Worm (Caenorhabditis elegans) whole organism, L2 larva: Measurements from ENCODE around the gene bud-31.

ENCODE experiments used
- C34F6.9 ChIP-seq: fragments of 150-350 bp; optimal IDR thresholded peaks from 2 replicates; lab custom pipeline; 2014; ENCODE audit warnings: missing biosample characterization, missing genetic modification characterization
- F13H6.1 ChIP-seq: sonication (generic microtip); optimal IDR thresholded peaks from 2 replicates; lab custom pipeline; 2016; ENCODE audit warnings: missing genetic modification characterization, missing compliant biosample characterization
- R02D3.7 ChIP-seq: fragments of 150-350 bp; optimal IDR thresholded peaks from 2 replicates; lab custom pipeline; 2014; ENCODE audit warnings: missing biosample characterization, missing genetic modification characterization
- Y55F3AM.14 ChIP-seq: fragments of 200-800 bp; sonication (Bioruptor generic); optimal IDR thresholded peaks from 2 replicates; lab custom pipeline; 2018; ENCODE audit warnings: mild to moderate bottlenecking, missing genetic modification characterization, missing compliant biosample characterization
- alr-1 ChIP-seq: fragments of 150-350 bp; optimal IDR thresholded peaks from 2 replicates; lab custom pipeline; 2014; ENCODE audit warnings: missing biosample characterization, missing genetic modification characterization
- aly-2 ChIP-seq: fragments of 150-350 bp; optimal IDR thresholded peaks from 2 replicates; lab custom pipeline; 2014; ENCODE audit warnings: missing biosample characterization, missing genetic modification characterization
- ama-1 ChIP-seq: fragments of 150-350 bp; optimal IDR thresholded peaks from 2 replicates; lab custom pipeline; 2018; ENCODE audit warnings: inconsistent platforms
- blmp-1 ChIP-seq: sonication (generic microtip); optimal IDR thresholded peaks from 2 replicates; lab custom pipeline; 2017; ENCODE audit warnings: missing genetic modification characterization, mild to moderate bottlenecking, missing compliant biosample characterization, antibody characterized with exemption, moderate library complexity; ENCODE audit not compliant: insufficient read depth
- ceh-16 ChIP-seq: fragments of 150-350 bp; optimal IDR thresholded peaks from 2 replicates; lab custom pipeline; 2014; ENCODE audit warnings: missing biosample characterization, missing genetic modification characterization
- ceh-82 ChIP-seq: fragments of 150-350 bp; optimal IDR thresholded peaks from 2 replicates; lab custom pipeline; 2014; ENCODE audit warnings: missing biosample characterization, missing genetic modification characterization
- dmd-4 ChIP-seq: sonication (generic microtip); optimal IDR thresholded peaks from 2 replicates; lab custom pipeline; 2017; ENCODE audit warnings: missing biosample characterization, missing genetic modification characterization
- egl-27 ChIP-seq: sonication (generic microtip); optimal IDR thresholded peaks from 3 replicates; lab custom pipeline; 2017; ENCODE audit warnings: missing biosample characterization, missing genetic modification reagents, missing genetic modification characterization
- elt-1 ChIP-seq: fragments of 150-350 bp; optimal IDR thresholded peaks from 2 replicates; lab custom pipeline; 2014; ENCODE audit warnings: missing biosample characterization, missing genetic modification characterization
- gmeb-1 ChIP-seq: fragments of 150-350 bp; optimal IDR thresholded peaks from 2 replicates; lab custom pipeline; 2014; ENCODE audit warnings: missing biosample characterization, missing genetic modification characterization
- lin-13 ChIP-seq: fragments of 150-350 bp; optimal IDR thresholded peaks from 2 replicates; lab custom pipeline; 2014; ENCODE audit warnings: missing biosample characterization, missing genetic modification reagents, missing genetic modification characterization
- lin-39 ChIP-seq: fragments of 150-350 bp; optimal IDR thresholded peaks from 2 replicates; lab custom pipeline; 2014; ENCODE audit warnings: missing biosample characterization, missing genetic modification reagents, missing genetic modification characterization
- lsy-2 ChIP-seq, 2 experiments: fragments of 150-350 bp in 1 of 2; sonication (generic microtip) in 1 of 2; optimal IDR thresholded peaks; 2 replicates each; lab custom pipeline; 2014 to 2017; ENCODE audit warnings: missing biosample characterization in 2 of 2, missing genetic modification characterization in 2 of 2
- mab-5 ChIP-seq: fragments of 150-350 bp; optimal IDR thresholded peaks from 2 replicates; lab custom pipeline; 2014; ENCODE audit warnings: missing biosample characterization, missing genetic modification characterization
- mdl-1 ChIP-seq, 2 experiments: fragments of 150-350 bp in 1 of 2; sonication (generic microtip) in 1 of 2; optimal IDR thresholded peaks; 2 replicates each; lab custom pipeline; 2017; ENCODE audit warnings: missing biosample characterization in 2 of 2, missing genetic modification characterization in 2 of 2
- nhr-10 ChIP-seq: sonication (generic microtip); optimal IDR thresholded peaks from 2 replicates; lab custom pipeline; 2017; ENCODE audit warnings: missing biosample characterization, missing genetic modification characterization
- nhr-11 ChIP-seq: fragments of 150-350 bp; optimal IDR thresholded peaks from 2 replicates; lab custom pipeline; 2014; ENCODE audit warnings: missing biosample characterization, missing genetic modification characterization
- nhr-12 ChIP-seq: fragments of 150-350 bp; optimal IDR thresholded peaks from 2 replicates; lab custom pipeline; 2014; ENCODE audit warnings: missing biosample characterization, missing genetic modification characterization
- nhr-129 ChIP-seq: fragments of 150-350 bp; optimal IDR thresholded peaks from 2 replicates; lab custom pipeline; 2014; ENCODE audit warnings: missing biosample characterization, missing genetic modification characterization
- nhr-23 ChIP-seq: fragments of 150-350 bp; optimal IDR thresholded peaks from 2 replicates; lab custom pipeline; 2014; ENCODE audit warnings: missing biosample characterization, missing genetic modification reagents, missing genetic modification characterization
- nhr-237 ChIP-seq: fragments of 150-350 bp; optimal IDR thresholded peaks from 2 replicates; lab custom pipeline; 2014; ENCODE audit warnings: missing biosample characterization, missing genetic modification characterization
- nhr-25 ChIP-seq: fragments of 150-350 bp; sonication (generic microtip); optimal IDR thresholded peaks from 3 replicates; lab custom pipeline; 2014; ENCODE audit warnings: missing biosample characterization, missing genetic modification characterization
- nhr-6 ChIP-seq: fragments of 150-350 bp; optimal IDR thresholded peaks from 2 replicates; lab custom pipeline; 2014; ENCODE audit warnings: missing biosample characterization, missing genetic modification characterization
- peb-1 ChIP-seq: fragments of 150-350 bp; optimal IDR thresholded peaks from 2 replicates; lab custom pipeline; 2014; ENCODE audit warnings: missing biosample characterization, missing genetic modification characterization
- sma-9 ChIP-seq, 2 experiments: fragments of 150-350 bp in 1 of 2; sonication (generic microtip) in 1 of 2; optimal IDR thresholded peaks; 2 replicates each; lab custom pipeline; 2014 to 2016; ENCODE audit warnings: missing genetic modification characterization in 2 of 2, mild to moderate bottlenecking in 1 of 2, missing biosample characterization in 1 of 2, missing compliant biosample characterization in 1 of 2, missing genetic modification reagents in 1 of 2, moderate library complexity in 1 of 2
- unc-39 ChIP-seq: fragments of 150-350 bp; optimal IDR thresholded peaks from 2 replicates; lab custom pipeline; 2014; ENCODE audit warnings: missing biosample characterization, missing genetic modification characterization
- unc-55 ChIP-seq: fragments of 150-350 bp; sonication (generic microtip); optimal IDR thresholded peaks from 3 replicates; lab custom pipeline; 2014; ENCODE audit warnings: missing biosample characterization, missing genetic modification reagents, missing genetic modification characterization
- zag-1 ChIP-seq: fragments of 150-350 bp; optimal IDR thresholded peaks from 2 replicates; lab custom pipeline; 2014; ENCODE audit warnings: missing biosample characterization, missing genetic modification characterization
- ztf-1 ChIP-seq: fragments of 200-800 bp; sonication (Bioruptor generic); conservative IDR thresholded peaks from 2 replicates; pipeline ENCODE4 v1.3.6; 2022; ENCODE audit warnings: missing genetic modification characterization, missing compliant biosample characterization
- ztf-11 ChIP-seq: sonication (generic microtip); optimal IDR thresholded peaks from 2 replicates; lab custom pipeline; 2017; ENCODE audit warnings: missing biosample characterization, missing genetic modification characterization

The bud-31 gene

ce11 chrIII:9741985-9742384, 45.7 kb upstream of the bud-31 start:
- TF ChIP-seq alr-1 (tag; lab: Kevin White, UChicago) (no peak), nhr-129 (tag; lab: Kevin White, UChicago) (peak; percentile 31), C34F6.9 (tag; lab: Kevin White, UChicago) (peak; percentile 48), lsy-2 (tag; optimal IDR thresholded peaks at IDR 0.05; lab: Kevin White, UChicago) (peak in 1 of 2 experiments; percentile 33), nhr-10 (tag; lab: Kevin White, UChicago) (no peak), F13H6.1 (tag; lab: Kevin White, UChicago) (peak; percentile 73), sma-9 (GFP tag; optimal IDR thresholded peaks at IDR 0.05; lab: Kevin White, UChicago) (peak; percentile 50), sma-9 (tag; optimal IDR thresholded peaks at IDR 0.05; lab: Kevin White, UChicago) (no peak)
- TF ChIP-seq, all 48 proteins: peak for 5

DNA sequence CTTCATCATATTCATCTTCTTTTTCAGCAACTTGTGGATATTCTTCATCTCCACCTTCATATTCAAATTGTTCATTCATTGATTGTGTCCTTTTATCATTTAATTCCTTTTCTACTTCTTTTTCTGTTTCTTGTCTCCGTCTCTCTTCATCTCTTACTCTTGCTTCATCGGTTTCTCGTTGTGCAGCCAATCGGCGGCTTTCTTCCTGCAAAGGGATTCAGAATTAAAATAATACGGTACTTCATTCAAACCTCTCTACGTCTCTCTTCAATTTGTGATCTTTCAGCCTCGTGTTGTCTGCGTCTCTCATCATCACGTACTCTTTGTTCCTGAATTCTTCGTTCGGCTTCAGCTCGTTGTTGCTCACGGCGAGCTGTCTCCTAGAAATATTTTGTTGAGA, 44.3 kb upstream of the bud-31 start:
- TF ChIP-seq mab-5 = no peak
- TF ChIP-seq lsy-2 (tag; optimal IDR thresholded peaks at IDR 0.05; lab: Kevin White, UChicago) = peak in 1 of 2 experiments; percentile 28

- TF ChIP-seq unc-55 (GFP tag; lab: Kevin White, UChicago) (no peak), ceh-16 (no peak), dmd-4 (tag; lab: Kevin White, UChicago) (no peak), aly-2 (tag; lab: Kevin White, UChicago) (no peak), lsy-2 (tag; optimal IDR thresholded peaks at IDR 0.05; lab: Kevin White, UChicago) (no peak), ztf-11 (no peak), blmp-1 (tag; lab: Kevin White, UChicago) (no peak), ama-1 (lab: Kevin White, UChicago) (no peak), mab-5 (no peak), unc-39 (tag; lab: Kevin White, UChicago) (no peak), nhr-129 (tag; lab: Kevin White, UChicago) (no peak), nhr-237 (tag; lab: Kevin White, UChicago) (no peak), nhr-11 (tag; lab: Kevin White, UChicago) (no peak), nhr-12 (tag; lab: Kevin White, UChicago) (no peak), R02D3.7 (tag; lab: Kevin White, UChicago) (no peak), elt-1 (no peak), mdl-1 (tag; optimal IDR thresholded peaks at IDR 0.05; lab: Kevin White, UChicago) (no peak), C34F6.9 (tag; lab: Kevin White, UChicago) (no peak)
- TF ChIP-seq, all 48 proteins: peak for 0
Observed at ce11 chrIII:9738954-9739353, 42.6 kb upstream of the bud-31 start, which contains the start of gene hlh-4. Gene hlh-4 (minus strand): TSS chrIII:9739054.

- TF ChIP-seq egl-27 (tag; lab: Kevin White, UChicago) = no peak
- TF ChIP-seq nhr-23 (tag; lab: Kevin White, UChicago) = no peak
- TF ChIP-seq nhr-129 (tag; lab: Kevin White, UChicago) = peak; percentile 42
- TF ChIP-seq sma-9 (GFP tag; optimal IDR thresholded peaks at IDR 0.05; lab: Kevin White, UChicago) = no peak
- TF ChIP-seq sma-9 (tag; optimal IDR thresholded peaks at IDR 0.05; lab: Kevin White, UChicago) = no peak
Observed at ce11 chrIII:9735857-9736256, 39.5 kb upstream of the bud-31 start, which contains the start of gene dao-6. Gene dao-6 (minus strand): TSS chrIII:9736201.

DNA sequence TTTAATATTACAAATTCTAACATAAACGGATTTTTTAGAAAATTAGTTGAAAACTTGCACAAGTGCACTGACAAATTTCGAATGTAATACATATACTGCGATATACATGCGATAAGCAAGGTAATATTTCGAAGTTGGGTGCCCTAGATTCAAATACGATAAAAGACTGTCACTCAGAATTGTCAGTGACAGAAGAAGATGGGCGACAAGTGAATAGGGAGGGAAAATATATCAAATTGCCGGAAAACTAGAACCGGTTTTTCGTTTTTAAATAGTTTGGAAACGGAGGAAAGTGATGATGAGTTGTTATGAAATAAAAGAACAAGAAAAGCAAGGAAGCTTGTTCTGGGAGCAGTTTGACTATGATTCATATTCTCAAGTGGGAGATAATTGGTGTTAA, 37.7 kb upstream of the bud-31 start:
- no peak for TF ChIP-seq blmp-1 (tag; lab: Kevin White, UChicago)
- TF ChIP-seq zag-1 (tag; lab: Kevin White, UChicago) = no peak
- no peak for TF ChIP-seq mab-5
- no peak for TF ChIP-seq lin-13 (GFP tag; lab: Kevin White, UChicago)
- no peak for TF ChIP-seq nhr-25 (tag; lab: Kevin White, UChicago)
- TF ChIP-seq nhr-6 (tag; lab: Kevin White, UChicago) = no peak
- no peak for TF ChIP-seq nhr-129 (tag; lab: Kevin White, UChicago)
- TF ChIP-seq ztf-1 (GFP tag; lab: Robert Waterston, UW) = no peak
- no peak for TF ChIP-seq C34F6.9 (tag; lab: Kevin White, UChicago)
- no peak for TF ChIP-seq nhr-11 (tag; lab: Kevin White, UChicago)
- no peak for TF ChIP-seq Y55F3AM.14 (GFP tag; lab: Kevin White, UChicago)
- no peak for TF ChIP-seq ceh-82 (tag; lab: Kevin White, UChicago)
- no peak for TF ChIP-seq nhr-23 (tag; lab: Kevin White, UChicago)
- no peak for TF ChIP-seq lin-39
- TF ChIP-seq ceh-16 = no peak
- TF ChIP-seq gmeb-1 (tag; lab: Kevin White, UChicago) = no peak
- TF ChIP-seq ztf-11 = no peak
- TF ChIP-seq sma-9 (GFP tag; optimal IDR thresholded peaks at IDR 0.05; lab: Kevin White, UChicago) = no peak
- no peak for TF ChIP-seq sma-9 (tag; optimal IDR thresholded peaks at IDR 0.05; lab: Kevin White, UChicago)
- TF ChIP-seq peb-1 = no peak
